Fruit fly (Drosophila melanogaster) whole organism, embryonic: ENCODE measurements around the gene CG15814.

Source experiments
- Abd-B ChIP-seq: fragments of 200-800 bp; sonication (Bioruptor generic); optimal IDR thresholded peaks from 2 replicates; lab custom pipeline; 2018; ENCODE audit warnings: missing biosample characterization, mild to moderate bottlenecking, missing genetic modification characterization, moderate library complexity
- Blimp-1 ChIP-seq: fragments of 200-800 bp; sonication (Bioruptor generic); optimal IDR thresholded peaks from 3 replicates; lab custom pipeline; 2018; ENCODE audit warnings: missing biosample characterization, missing genetic modification characterization, mild to moderate bottlenecking, moderate library complexity, missing genetic modification reagents
- Bteb2 ChIP-seq: fragments of 200-800 bp; sonication (Bioruptor generic); optimal IDR thresholded peaks from 2 replicates; lab custom pipeline; 2016; ENCODE audit warnings: missing biosample characterization, missing genetic modification characterization
- CG10274 ChIP-seq: fragments of 200-800 bp; sonication (Bioruptor generic); optimal IDR thresholded peaks from 3 replicates; lab custom pipeline; 2017; ENCODE audit warnings: missing biosample characterization, mild to moderate bottlenecking, missing genetic modification characterization
- CG10979 ChIP-seq: fragments of 200-800 bp; sonication (Bioruptor generic); optimal IDR thresholded peaks from 2 replicates; lab custom pipeline; 2018; ENCODE audit warnings: missing biosample characterization, mild to moderate bottlenecking, missing genetic modification characterization, moderate library complexity
- CG11456 ChIP-seq: fragments of 200-800 bp; sonication (Bioruptor generic); IDR thresholded peaks from 3 replicates; pipeline ENCODE4 v1.3.6; 2022; ENCODE audit warnings: missing biosample characterization, missing genetic modification characterization
- CG12659 ChIP-seq: fragments of 200-800 bp; sonication (Bioruptor generic); optimal IDR thresholded peaks from 3 replicates; lab custom pipeline; 2017; ENCODE audit warnings: mild to moderate bottlenecking, missing biosample characterization, missing genetic modification reagents, missing genetic modification characterization
- CG12942 ChIP-seq: fragments of 200-800 bp; sonication (Bioruptor generic); optimal IDR thresholded peaks from 3 replicates; lab custom pipeline; 2016; ENCODE audit warnings: missing biosample characterization, missing genetic modification characterization
- CG14710 ChIP-seq: fragments of 200-800 bp; sonication (Bioruptor generic); optimal IDR thresholded peaks from 3 replicates; lab custom pipeline; 2019; ENCODE audit warnings: missing biosample characterization, mild to moderate bottlenecking, missing genetic modification characterization, moderate library complexity
- CG15696 ChIP-seq: fragments of 200-800 bp; sonication (Bioruptor generic); optimal IDR thresholded peaks from 2 replicates; lab custom pipeline; 2019; ENCODE audit warnings: missing biosample characterization, mild to moderate bottlenecking, missing genetic modification characterization, moderate library complexity
- CG1602 ChIP-seq: fragments of 200-800 bp; sonication (Bioruptor generic); optimal IDR thresholded peaks from 3 replicates; lab custom pipeline; 2016; ENCODE audit warnings: missing biosample characterization, missing genetic modification characterization
- CG1603 ChIP-seq: fragments of 200-800 bp; sonication (Bioruptor generic); optimal IDR thresholded peaks from 2 replicates; lab custom pipeline; 2019; ENCODE audit warnings: missing biosample characterization, mild to moderate bottlenecking, missing genetic modification characterization, moderate library complexity
- CG17385 ChIP-seq: fragments of 200-800 bp; sonication (Bioruptor generic); optimal IDR thresholded peaks from 3 replicates; lab custom pipeline; 2018; ENCODE audit warnings: missing biosample characterization, mild to moderate bottlenecking, missing genetic modification characterization
- CG17612 ChIP-seq: fragments of 200-800 bp; sonication (Bioruptor generic); IDR thresholded peaks from 2 replicates; pipeline ENCODE4 v1.3.6; 2022; ENCODE audit warnings: missing biosample characterization, missing genetic modification characterization
- CG17829 ChIP-seq: fragments of 200-800 bp; optimal IDR thresholded peaks from 2 replicates; lab custom pipeline; 2019; ENCODE audit warnings: missing biosample characterization, mild to moderate bottlenecking, missing genetic modification characterization, moderate library complexity
- CG1832 ChIP-seq: fragments of 200-800 bp; sonication (Bioruptor generic); optimal IDR thresholded peaks from 2 replicates; lab custom pipeline; 2017; ENCODE audit warnings: missing biosample characterization, mild to moderate bottlenecking, missing genetic modification characterization, inconsistent platforms
- CG2712 ChIP-seq: fragments of 200-800 bp; optimal IDR thresholded peaks from 3 replicates; lab custom pipeline; 2019; ENCODE audit warnings: missing biosample characterization, mild to moderate bottlenecking, missing genetic modification characterization, moderate library complexity
- CG30403 ChIP-seq: fragments of 200-800 bp; sonication (Bioruptor generic); optimal IDR thresholded peaks from 3 replicates; lab custom pipeline; 2016; ENCODE audit warnings: missing biosample characterization, missing genetic modification characterization
- CG31365 ChIP-seq: fragments of 200-800 bp; sonication (Bioruptor generic); optimal IDR thresholded peaks from 2 replicates; lab custom pipeline; 2018; ENCODE audit warnings: missing biosample characterization, mild to moderate bottlenecking, missing genetic modification characterization
- CG31441 ChIP-seq: fragments of 200-800 bp; sonication (Bioruptor generic); IDR thresholded peaks from 2 replicates; pipeline ENCODE4 v1.3.6; 2022; ENCODE audit warnings: missing biosample characterization, missing genetic modification characterization
- CG32532 ChIP-seq: fragments of 200-800 bp; sonication (Bioruptor generic); IDR thresholded peaks from 2 replicates; pipeline ENCODE4 v1.3.6; 2022; ENCODE audit warnings: missing biosample characterization, missing genetic modification characterization
- CG33213 ChIP-seq: fragments of 200-800 bp; sonication (Bioruptor generic); optimal IDR thresholded peaks from 3 replicates; lab custom pipeline; 2016; ENCODE audit warnings: missing biosample characterization, missing genetic modification characterization
- CG3995 ChIP-seq: fragments of 200-800 bp; sonication (Bioruptor generic); optimal IDR thresholded peaks from 3 replicates; lab custom pipeline; 2016; ENCODE audit warnings: missing biosample characterization, missing genetic modification characterization
- CG8359 ChIP-seq: fragments of 200-800 bp; sonication (Bioruptor generic); optimal IDR thresholded peaks from 2 replicates; lab custom pipeline; 2017; ENCODE audit warnings: missing biosample characterization, mild to moderate bottlenecking, missing genetic modification characterization, borderline replicate concordance
- CG9817 ChIP-seq: fragments of 200-800 bp; sonication (Bioruptor generic); optimal IDR thresholded peaks from 2 replicates; lab custom pipeline; 2018; ENCODE audit warnings: missing biosample characterization, mild to moderate bottlenecking, missing genetic modification characterization, moderate library complexity
- Elba2 ChIP-seq: fragments of 200-800 bp; sonication (Bioruptor generic); optimal IDR thresholded peaks from 3 replicates; lab custom pipeline; 2016; ENCODE audit warnings: missing biosample characterization, missing genetic modification characterization
- Fer1 ChIP-seq: fragments of 200-800 bp; sonication (Bioruptor generic); optimal IDR thresholded peaks from 2 replicates; lab custom pipeline; 2017; ENCODE audit warnings: missing biosample characterization, mild to moderate bottlenecking, missing genetic modification characterization
- H2.0 ChIP-seq: fragments of 200-800 bp; sonication (Bioruptor generic); IDR thresholded peaks from 2 replicates; pipeline ENCODE4 v1.3.6; 2022; ENCODE audit warnings: missing biosample characterization, missing genetic modification characterization
- HmgZ ChIP-seq: fragments of 200-800 bp; sonication (Bioruptor generic); optimal IDR thresholded peaks from 2 replicates; lab custom pipeline; 2018; ENCODE audit warnings: missing biosample characterization, mild to moderate bottlenecking, missing genetic modification characterization
- Hmr ChIP-seq: fragments of 200-800 bp; sonication (Bioruptor generic); optimal IDR thresholded peaks from 3 replicates; lab custom pipeline; 2017; ENCODE audit warnings: mild to moderate bottlenecking, missing biosample characterization, missing genetic modification reagents, missing genetic modification characterization
- Hr3 ChIP-seq: fragments of 200-800 bp; sonication (Bioruptor generic); optimal IDR thresholded peaks from 3 replicates; lab custom pipeline; 2016; ENCODE audit warnings: missing biosample characterization, missing genetic modification characterization
- Lim3 ChIP-seq: fragments of 200-800 bp; sonication (Bioruptor generic); IDR thresholded peaks from 2 replicates; pipeline ENCODE4 v1.3.6; 2022; ENCODE audit warnings: missing biosample characterization, missing genetic modification characterization
- Myb ChIP-seq: fragments of 200-800 bp; sonication (Bioruptor generic); optimal IDR thresholded peaks from 2 replicates; lab custom pipeline; 2016; ENCODE audit warnings: missing biosample characterization, missing genetic modification characterization
- NFAT ChIP-seq: fragments of 200-800 bp; sonication (Bioruptor generic); IDR thresholded peaks from 2 replicates; pipeline ENCODE4 v1.3.6; 2022; ENCODE audit warnings: missing biosample characterization, missing genetic modification characterization
- Optix ChIP-seq: fragments of 200-800 bp; sonication (Bioruptor generic); IDR thresholded peaks from 3 replicates; pipeline ENCODE4 v1.3.6; 2022; ENCODE audit warnings: missing biosample characterization, missing genetic modification characterization
- Poxn ChIP-seq: fragments of 200-800 bp; sonication (Bioruptor generic); IDR thresholded peaks from 2 replicates; pipeline ENCODE4 v1.3.6; 2022; ENCODE audit warnings: missing biosample characterization, missing genetic modification characterization
- Scr ChIP-seq: fragments of 200-800 bp; sonication (Bioruptor generic); IDR thresholded peaks from 2 replicates; pipeline ENCODE4 v1.3.6; 2022; ENCODE audit warnings: missing biosample characterization, missing genetic modification characterization; ENCODE audit not compliant: partially characterized antibody
- Usf ChIP-seq: fragments of 200-800 bp; sonication (Bioruptor generic); optimal IDR thresholded peaks from 2 replicates; lab custom pipeline; 2017; ENCODE audit warnings: missing genotype, missing biosample characterization, missing genetic modification characterization
- Xbp1 ChIP-seq: fragments of 200-800 bp; sonication (Bioruptor generic); optimal IDR thresholded peaks from 3 replicates; lab custom pipeline; 2016; ENCODE audit warnings: missing biosample characterization, mild to moderate bottlenecking, missing genetic modification characterization
- crc ChIP-seq: fragments of 200-800 bp; sonication (Bioruptor generic); optimal IDR thresholded peaks from 2 replicates; lab custom pipeline; 2016; ENCODE audit warnings: missing biosample characterization, missing genetic modification characterization
- crol ChIP-seq: fragments of 200-800 bp; sonication (Bioruptor generic); IDR thresholded peaks from 2 replicates; pipeline ENCODE4 v1.3.6; 2022; ENCODE audit warnings: missing biosample characterization, missing genetic modification characterization
- exex ChIP-seq: fragments of 200-800 bp; sonication (Bioruptor generic); optimal IDR thresholded peaks from 4 replicates; lab custom pipeline; 2018; ENCODE audit warnings: missing biosample characterization, mild to moderate bottlenecking, missing genetic modification characterization, moderate library complexity
- fd96Cb ChIP-seq: fragments of 200-800 bp; sonication (Bioruptor generic); optimal IDR thresholded peaks from 2 replicates; lab custom pipeline; 2018; ENCODE audit warnings: missing biosample characterization, mild to moderate bottlenecking, missing genetic modification characterization, moderate library complexity
- ftz-f1 ChIP-seq: fragments of 200-800 bp; sonication (Bioruptor generic); optimal IDR thresholded peaks from 2 replicates; lab custom pipeline; 2016; ENCODE audit warnings: missing biosample characterization, missing genetic modification characterization
- klu ChIP-seq: fragments of 200-800 bp; sonication (Bioruptor generic); IDR thresholded peaks from 2 replicates; pipeline ENCODE4 v1.3.6; 2022; ENCODE audit warnings: missing biosample characterization, missing genetic modification characterization
- knrl ChIP-seq: fragments of 200-800 bp; sonication (Bioruptor generic); IDR thresholded peaks from 3 replicates; pipeline ENCODE4 v1.3.6; 2022; ENCODE audit warnings: missing biosample characterization, missing genetic modification characterization; ENCODE audit not compliant: partially characterized antibody
- lbe ChIP-seq: fragments of 200-800 bp; sonication (Bioruptor generic); optimal IDR thresholded peaks from 2 replicates; lab custom pipeline; 2016; ENCODE audit warnings: missing biosample characterization, mild to moderate bottlenecking, missing genetic modification characterization
- nmo ChIP-seq: fragments of 200-800 bp; sonication (Bioruptor generic); optimal IDR thresholded peaks from 2 replicates; lab custom pipeline; 2018; ENCODE audit warnings: missing biosample characterization, mild to moderate bottlenecking, missing genetic modification characterization, moderate library complexity
- pita ChIP-seq: fragments of 200-800 bp; sonication (Bioruptor generic); optimal IDR thresholded peaks from 2 replicates; lab custom pipeline; 2017; ENCODE audit warnings: missing biosample characterization, mild to moderate bottlenecking, missing genetic modification characterization
- sr ChIP-seq: fragments of 200-800 bp; sonication (Bioruptor generic); IDR thresholded peaks from 3 replicates; pipeline ENCODE4 v1.3.6; 2022; ENCODE audit warnings: missing biosample characterization, missing genetic modification characterization

The CG15814 gene

dm6 chrX:17821466-17821865 lies 28.7 kb downstream of the CG15814 start (continued):
- no peak for TF ChIP-seq Elba2 (GFP tag; lab: Kevin White, UChicago)
- peak; percentile 38 for TF ChIP-seq ftz-f1 (GFP tag; lab: Kevin White, UChicago)
- TF ChIP-seq crc (GFP tag; lab: Kevin White, UChicago): no peak
- TF ChIP-seq exex: peak; percentile 76
- no peak for TF ChIP-seq Optix (GFP tag; lab: Robert Waterston, UW)
- no peak for TF ChIP-seq Blimp-1 (GFP tag; lab: Kevin White, UChicago)
- TF ChIP-seq Bteb2 (GFP tag; lab: Kevin White, UChicago): no peak
- peak; percentile 69 for TF ChIP-seq CG1832 (GFP tag; lab: Kevin White, UChicago)
- TF ChIP-seq CG31441 (GFP tag; lab: Robert Waterston, UW): peak; percentile 34; the same call in 1 of the 2 replicates
- no peak for TF ChIP-seq Usf (GFP tag; lab: Kevin White, UChicago)
- TF ChIP-seq CG8359 (GFP tag; lab: Kevin White, UChicago): no peak
- TF ChIP-seq crol (GFP tag; lab: Robert Waterston, UW): peak; percentile 94
- no peak for TF ChIP-seq Fer1 (GFP tag; lab: Kevin White, UChicago)
- peak; percentile 35; the same call in 1 of the 3 replicates for TF ChIP-seq sr
- peak; percentile 13 for TF ChIP-seq CG17385 (GFP tag; lab: Kevin White, UChicago)
- TF ChIP-seq klu: peak; percentile 38; the same call in 1 of the 2 replicates
- TF ChIP-seq CG3995: peak; percentile 96
- no peak for TF ChIP-seq CG17612
- no peak for TF ChIP-seq fd96Cb (tag; lab: Kevin White, UChicago)
- no peak for TF ChIP-seq lbe (GFP tag; lab: Kevin White, UChicago)
- TF ChIP-seq Scr (GFP tag; lab: Robert Waterston, UW): peak; percentile 16; the same call in 1 of the 2 replicates

dm6 chrX:17820252-17820651 lies 29.9 kb downstream of the CG15814 start:
- TF ChIP-seq Xbp1: peak; percentile 66
- peak; percentile 19 for TF ChIP-seq Hr3 (GFP tag; lab: Kevin White, UChicago)
- TF ChIP-seq CG12659: peak; percentile 19
- peak; percentile 31 for TF ChIP-seq Abd-B
- TF ChIP-seq CG17829 (tag; lab: Kevin White, UChicago): peak; percentile 36
- TF ChIP-seq pita (GFP tag; lab: Kevin White, UChicago): peak; percentile 70
- TF ChIP-seq CG2712: peak; percentile 33
- TF ChIP-seq CG15696 (tag; lab: Kevin White, UChicago): peak; percentile 51
- peak; percentile 41 for TF ChIP-seq CG10979 (tag; lab: Kevin White, UChicago)
- peak; percentile 57 for TF ChIP-seq CG9817 (tag; lab: Kevin White, UChicago)
- peak; percentile 66; the same call in 1 of the 3 replicates for TF ChIP-seq knrl
- peak; percentile 35 for TF ChIP-seq CG1602 (GFP tag; lab: Kevin White, UChicago)
- TF ChIP-seq CG31365 (tag; lab: Kevin White, UChicago): peak; percentile 9
- TF ChIP-seq CG12942 (GFP tag; lab: Kevin White, UChicago): peak; percentile 29
- peak; percentile 76 for TF ChIP-seq HmgZ (tag; lab: Kevin White, UChicago)
- peak; percentile 48 for TF ChIP-seq NFAT (GFP tag; lab: Robert Waterston, UW)
- TF ChIP-seq CG30403 (GFP tag; lab: Kevin White, UChicago): peak; percentile 42
- TF ChIP-seq CG11456: peak; percentile 80; the same call in 2 of the 3 replicates
- TF ChIP-seq Poxn (GFP tag; lab: Robert Waterston, UW): no peak
- peak; percentile 31 for TF ChIP-seq Myb (GFP tag; lab: Kevin White, UChicago)
- 0 out of 2 replicates have a peak, but pooled peaks have one; percentile 21 for TF ChIP-seq H2.0 (GFP tag; lab: Robert Waterston, UW)
- peak; percentile 26 for TF ChIP-seq Blimp-1 (GFP tag; lab: Kevin White, UChicago)
- no peak for TF ChIP-seq CG10274 (GFP tag; lab: Kevin White, UChicago)
- peak; percentile 52 for TF ChIP-seq CG1603 (tag; lab: Kevin White, UChicago)
- TF ChIP-seq CG32532 (GFP tag; lab: Robert Waterston, UW): peak; percentile 68
- no peak for TF ChIP-seq Lim3 (GFP tag; lab: Robert Waterston, UW)
- peak; percentile 4 for TF ChIP-seq CG14710 (tag; lab: Kevin White, UChicago)
- peak; percentile 10 for TF ChIP-seq CG33213
- peak; percentile 45 for TF ChIP-seq Hmr
- no peak for TF ChIP-seq CG31441 (GFP tag; lab: Robert Waterston, UW)
- TF ChIP-seq nmo (GFP tag; lab: Kevin White, UChicago): peak; percentile 44
